Fruit fly (Drosophila melanogaster): ENCODE results near the gene thw.

Gene thw

DNA sequence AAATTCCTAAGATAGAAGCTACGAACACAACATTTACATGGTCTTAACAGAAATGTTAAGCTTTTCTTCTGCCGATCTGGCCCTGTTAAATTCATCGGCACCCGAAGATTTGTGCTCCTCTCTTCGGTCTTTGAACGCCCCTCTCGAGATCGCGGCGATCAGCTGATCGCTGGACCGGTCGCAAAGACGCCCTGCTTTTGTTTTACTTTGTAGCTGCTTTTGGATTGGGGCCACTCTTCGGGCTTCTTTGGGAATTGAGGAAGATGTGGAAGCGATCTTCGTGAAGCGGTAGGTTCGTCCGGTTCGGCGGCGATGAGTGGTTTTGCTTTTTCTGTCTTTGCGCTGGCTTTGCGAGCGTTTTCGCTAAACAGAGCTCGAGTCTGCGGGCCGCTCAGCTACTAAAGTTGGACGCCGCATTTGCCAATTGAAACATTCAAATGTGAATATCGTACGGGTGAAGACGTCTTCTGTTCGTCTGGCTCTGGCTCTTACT is at the start of gene thw:
Gene thw (plus strand): TSS at position 443 of the 493 bp plus-strand sequence.
- TF ChIP-seq CG5204 (GFP tag; optimal IDR thresholded peaks at IDR 0.05), result no peak
- no peak for TF ChIP-seq pad (GFP tag; optimal IDR thresholded peaks at IDR 0.05)
- no peak for TF ChIP-seq Clk (GFP tag; optimal IDR thresholded peaks at IDR 0.05)
- TF ChIP-seq tj (GFP tag; optimal IDR thresholded peaks at IDR 0.05), result no peak

dm6 chr3R:7174755-7175154 is 49.5 kb upstream of the thw start:
- TF ChIP-seq CG7045 (GFP tag; optimal IDR thresholded peaks at IDR 0.05) (no peak), Hr96 (GFP tag; optimal IDR thresholded peaks at IDR 0.05) (no peak), Mnt (GFP tag; optimal IDR thresholded peaks at IDR 0.05) (no peak)

DNA sequence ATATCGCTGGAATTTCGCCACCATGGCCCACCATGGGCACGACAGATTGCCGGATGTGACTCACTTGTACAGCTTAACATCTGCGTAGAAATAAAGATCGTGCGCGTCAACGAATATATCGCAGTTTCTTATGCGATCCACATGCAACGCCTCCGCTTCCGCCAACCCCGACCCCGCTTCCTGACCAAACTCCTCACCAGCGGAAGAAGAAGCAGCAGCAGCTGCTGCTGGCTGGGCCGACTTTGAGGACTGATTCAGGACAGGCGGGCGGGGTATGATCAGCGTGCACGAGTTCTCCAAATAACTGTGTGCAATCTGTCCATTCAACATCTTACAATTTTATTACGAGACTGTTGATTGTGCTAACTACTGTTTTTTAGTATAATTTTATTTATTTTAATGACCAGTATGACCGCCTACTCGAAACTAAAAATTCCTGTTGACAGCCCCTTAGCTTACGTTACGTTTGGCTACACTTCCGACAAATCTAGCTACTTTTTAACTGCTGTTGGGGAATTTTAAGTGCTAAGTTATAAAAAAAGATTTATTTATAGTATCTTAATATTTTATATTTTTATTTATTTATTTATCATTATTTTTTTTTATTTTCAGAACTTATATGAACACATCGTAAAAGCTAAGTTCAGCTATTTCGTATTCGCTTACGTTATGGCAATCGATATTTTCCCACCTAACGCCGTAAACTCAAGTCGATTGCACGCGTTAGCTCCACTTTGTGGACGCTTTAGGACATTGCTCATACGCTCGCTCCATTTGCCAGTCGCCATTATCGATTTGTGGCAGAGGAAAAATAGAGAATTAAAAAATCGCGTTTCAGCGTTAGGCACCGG is 37.7 kb upstream of the thw start, which contains the start of the genes CG10055 and lap:
Gene CG10055 (minus strand): TSS at position 432 of the 851 bp plus-strand sequence.
Gene lap (plus strand): TSS at position 753 of the 851 bp plus-strand sequence.
- TF ChIP-seq kay (GFP tag; ENCODE audit: borderline replicate concordance), result no peak
- TF ChIP-seq Mnt (GFP tag; optimal IDR thresholded peaks at IDR 0.05), result peak; percentile 11
- no peak for TF ChIP-seq CG12768 (GFP tag; optimal IDR thresholded peaks at IDR 0.05)

DNA sequence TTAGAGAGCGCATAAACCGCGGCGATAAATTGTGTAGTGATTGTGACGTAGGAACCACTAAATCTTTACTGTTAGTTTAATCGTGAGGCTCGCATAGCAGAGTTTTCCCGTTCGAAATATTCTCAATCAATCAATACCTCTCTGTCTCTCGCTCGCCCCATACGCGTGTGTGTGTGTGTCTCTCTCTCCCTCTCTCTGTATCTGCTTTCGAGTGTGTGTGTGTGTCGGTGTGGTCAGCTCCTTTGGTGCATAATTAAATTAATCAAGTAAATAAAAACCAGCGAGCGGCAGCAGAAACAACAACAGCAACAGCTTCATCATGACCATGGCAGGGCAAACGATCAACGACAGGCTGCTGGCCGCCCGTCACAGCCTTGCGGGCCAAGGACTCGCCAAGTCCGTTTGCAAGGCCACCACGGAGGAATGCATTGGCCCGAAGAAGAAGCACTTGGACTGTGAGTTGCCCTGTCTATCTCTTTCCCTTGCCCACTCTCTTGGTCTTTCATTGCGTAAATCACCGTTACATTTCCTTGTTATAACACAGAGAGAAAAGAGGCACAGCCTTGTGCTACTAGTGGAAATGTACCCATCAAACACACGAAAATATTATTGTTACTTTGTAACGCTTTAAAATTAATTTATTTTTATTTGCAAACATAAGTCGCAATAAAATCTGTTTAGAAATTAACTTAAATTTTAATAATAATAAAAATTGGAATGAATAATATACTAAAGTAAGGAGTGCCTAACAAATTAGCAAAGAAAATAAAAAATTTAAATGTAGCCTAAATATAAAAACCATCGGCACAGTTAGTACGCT is 36.9 kb upstream of the thw start:
- TF ChIP-seq Clk (GFP tag; optimal IDR thresholded peaks at IDR 0.05) (no peak), CG12768 (GFP tag; optimal IDR thresholded peaks at IDR 0.05) (no peak), bab1 (GFP tag; optimal IDR thresholded peaks at IDR 0.05) (peak; percentile 3), ovo (GFP tag; optimal IDR thresholded peaks at IDR 0.05) (peak; percentile 19)

- TF ChIP-seq tj (GFP tag; optimal IDR thresholded peaks at IDR 0.05) (peak; percentile 70), Mnt (GFP tag; optimal IDR thresholded peaks at IDR 0.05) (no peak), kay (GFP tag; ENCODE audit: borderline replicate concordance) (no peak), CG7101 (tag; optimal IDR thresholded peaks at IDR 0.05) (no peak), cic (GFP tag; optimal IDR thresholded peaks at IDR 0.05) (no peak)
Measured at dm6 chr3R:7187989-7188388, 36.2 kb upstream of the thw start.

DNA sequence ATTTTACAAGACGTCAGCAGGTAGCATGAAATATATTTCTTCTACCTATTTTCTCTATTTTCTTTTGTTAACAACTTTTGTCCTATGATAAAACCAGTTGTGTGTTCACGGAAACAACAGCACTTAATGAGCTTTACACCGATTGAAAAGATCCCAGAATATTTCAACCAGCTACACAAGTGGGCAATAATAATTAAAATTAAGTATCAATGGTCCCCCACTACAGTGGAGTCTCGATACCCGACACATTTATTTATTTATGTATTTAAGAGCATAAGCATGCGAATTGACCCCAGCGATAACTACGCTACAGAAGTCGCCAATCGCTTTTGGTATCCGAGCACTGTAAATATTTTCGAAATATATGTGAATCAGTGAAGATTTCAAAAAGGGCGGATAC is 35.5 kb upstream of the thw start:
- no peak for TF ChIP-seq CG11617 (GFP tag; optimal IDR thresholded peaks at IDR 0.05)
- no peak for TF ChIP-seq Clk (GFP tag; optimal IDR thresholded peaks at IDR 0.05)
- TF ChIP-seq kay (GFP tag; ENCODE audit: borderline replicate concordance), result peak; percentile 67
- TF ChIP-seq Mnt (GFP tag; optimal IDR thresholded peaks at IDR 0.05), result no peak
- no peak for TF ChIP-seq tj (GFP tag; optimal IDR thresholded peaks at IDR 0.05)

dm6 chr3R:7199849-7200248 is 24.4 kb upstream of the thw start:
- TF ChIP-seq Hr96 (GFP tag; optimal IDR thresholded peaks at IDR 0.05) (no peak), CG5204 (GFP tag; optimal IDR thresholded peaks at IDR 0.05) (no peak), Clk (GFP tag; optimal IDR thresholded peaks at IDR 0.05) (no peak), toe (GFP tag; optimal IDR thresholded peaks at IDR 0.05) (no peak), pad (GFP tag; optimal IDR thresholded peaks at IDR 0.05) (no peak), tj (GFP tag; optimal IDR thresholded peaks at IDR 0.05) (peak; percentile 5), Crg-1 (GFP tag; optimal IDR thresholded peaks at IDR 0.05) (no peak), kay (GFP tag; ENCODE audit: borderline replicate concordance) (peak; percentile 52), ovo (GFP tag; optimal IDR thresholded peaks at IDR 0.05) (no peak), Mnt (GFP tag; optimal IDR thresholded peaks at IDR 0.05) (no peak), CG12768 (GFP tag; optimal IDR thresholded peaks at IDR 0.05) (no peak), cnc (optimal IDR thresholded peaks at IDR 0.05) (no peak), CG33017 (tag; optimal IDR thresholded peaks at IDR 0.05) (no peak), CG7045 (GFP tag; optimal IDR thresholded peaks at IDR 0.05) (no peak), CG7101 (tag; optimal IDR thresholded peaks at IDR 0.05) (no peak), CG1620 (GFP tag; optimal IDR thresholded peaks at IDR 0.05) (no peak), cic (GFP tag; optimal IDR thresholded peaks at IDR 0.05) (no peak), CG11617 (GFP tag; optimal IDR thresholded peaks at IDR 0.05) (no peak), bab1 (GFP tag; optimal IDR thresholded peaks at IDR 0.05) (peak; percentile 31), CG14711 (tag; optimal IDR thresholded peaks at IDR 0.05) (no peak)

Data from whole organism, adult.